Worm (Caenorhabditis elegans): ENCODE data around the gene Y42A5A.5.

Y42A5A.5 gene

DNA sequence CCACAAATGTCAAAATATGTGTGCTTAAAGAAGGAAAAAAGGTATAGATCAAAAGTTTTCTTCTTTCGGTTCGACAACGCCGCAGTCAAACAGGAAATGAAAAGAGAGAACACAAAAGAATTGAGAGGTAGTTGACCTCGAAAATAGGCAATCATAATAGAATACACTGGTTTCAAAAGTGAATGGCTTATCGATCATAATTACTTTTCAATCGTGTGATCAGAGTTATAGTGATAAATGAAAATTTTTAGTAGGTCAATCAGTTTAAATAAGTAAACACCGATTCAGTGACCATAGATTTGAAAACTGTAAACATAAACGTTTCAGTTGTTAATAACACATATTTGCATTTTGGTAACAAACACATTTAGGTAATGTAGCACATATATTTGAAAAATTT is 39.2 kb downstream of the Y42A5A.5 start (continued):
- TF ChIP-seq ZK337.2 (GFP tag; IDR thresholded peaks at IDR 0.05) (no peak), ceh-82 (tag; optimal IDR thresholded peaks at IDR 0.05) (no peak), mxl-2 (GFP tag; conservative IDR thresholded peaks at IDR 0.05) (no peak), nhr-111 (GFP tag; optimal IDR thresholded peaks at IDR 0.05) (no peak), nhr-41 (GFP tag; IDR thresholded peaks at IDR 0.05) (no peak), snpc-4 (tag; optimal IDR thresholded peaks at IDR 0.05) (no peak), pqm-1 (tag; optimal IDR thresholded peaks at IDR 0.05) (peak; percentile 69), ceh-62 (tag; optimal IDR thresholded peaks at IDR 0.05) (no peak), nhr-48 (tag; optimal IDR thresholded peaks at IDR 0.05) (no peak), F37D6.2 (tag; optimal IDR thresholded peaks at IDR 0.05) (no peak), nhr-237 (tag; optimal IDR thresholded peaks at IDR 0.05) (no peak), mxl-3 (GFP tag; optimal IDR thresholded peaks at IDR 0.05) (no peak), ces-1 (GFP tag; optimal IDR thresholded peaks at IDR 0.05) (no peak), ceh-20 (GFP tag; IDR thresholded peaks at IDR 0.05) (no peak), nhr-11 (tag; optimal IDR thresholded peaks at IDR 0.05) (no peak), lin-38 (GFP tag; IDR thresholded peaks at IDR 0.05) (no peak), zip-2 (tag; optimal IDR thresholded peaks at IDR 0.05) (no peak), mep-1 (tag; optimal IDR thresholded peaks at IDR 0.05) (no peak), vab-7 (GFP tag; IDR thresholded peaks at IDR 0.05) (no peak), arid-1 (GFP tag; conservative IDR thresholded peaks at IDR 0.05) (no peak), Y105C5A.15 (GFP tag; IDR thresholded peaks at IDR 0.05) (no peak), mdt-29 (GFP tag; IDR thresholded peaks at IDR 0.05) (no peak), attf-4 (tag; optimal IDR thresholded peaks at IDR 0.05) (no peak), tra-1 (GFP tag; IDR thresholded peaks at IDR 0.05) (no peak), egl-27 (tag; optimal IDR thresholded peaks at IDR 0.05) (no peak), unc-62 (GFP tag; optimal IDR thresholded peaks at IDR 0.05 in 1 of 2) (peak in 1 of 2 experiments; percentile 15), unc-62 (tag; optimal IDR thresholded peaks at IDR 0.05) (no peak), tag-97 (GFP tag; IDR thresholded peaks at IDR 0.05) (no peak), lir-3 (tag; optimal IDR thresholded peaks at IDR 0.05) (no peak), hlh-30 (tag; optimal IDR thresholded peaks at IDR 0.05; ENCODE audit: insufficient read depth) (peak; percentile 40), ztf-7 (tag; optimal IDR thresholded peaks at IDR 0.05) (no peak), nhr-25 (tag; optimal IDR thresholded peaks at IDR 0.05; ENCODE audit: borderline replicate concordance, insufficient read depth) (no peak), nhr-28 (tag; optimal IDR thresholded peaks at IDR 0.05) (peak; percentile 89), rbr-2 (tag; optimal IDR thresholded peaks at IDR 0.05) (no peak), lin-15B (tag; optimal IDR thresholded peaks at IDR 0.05) (no peak), Y5F2A.4 (GFP tag; optimal IDR thresholded peaks at IDR 0.05) (no peak), spr-3 (GFP tag; optimal IDR thresholded peaks at IDR 0.05) (no peak), dve-1 (tag; optimal IDR thresholded peaks at IDR 0.05; ENCODE audit: insufficient read depth) (peak; percentile 68), lin-1 (GFP tag; IDR thresholded peaks at IDR 0.05) (no peak), lsy-2 (tag; optimal IDR thresholded peaks at IDR 0.05) (peak in 1 of 2 experiments; percentile 27), daf-12 (tag; optimal IDR thresholded peaks at IDR 0.05) (no peak), T26A8.4 (GFP tag; IDR thresholded peaks at IDR 0.05) (no peak), ama-1 (optimal IDR thresholded peaks at IDR 0.05) (no peak), daf-16 (GFP tag; optimal IDR thresholded peaks at IDR 0.05) (no peak), daf-16 (tag; optimal IDR thresholded peaks at IDR 0.05) (peak; percentile 99), ceh-32 (tag; optimal IDR thresholded peaks at IDR 0.05; ENCODE audit: poor library complexity) (no peak), F44E2.7 (GFP tag; IDR thresholded peaks at IDR 0.05) (no peak), saeg-2 (GFP tag; IDR thresholded peaks at IDR 0.05) (no peak), nhr-77 (tag; optimal IDR thresholded peaks at IDR 0.05) (peak; percentile 85), F26F4.8 (GFP tag; conservative IDR thresholded peaks at IDR 0.05) (no peak), Y75B8A.6 (GFP tag; IDR thresholded peaks at IDR 0.05) (no peak), aly-2 (tag; optimal IDR thresholded peaks at IDR 0.05) (no peak), mes-2 (tag; optimal IDR thresholded peaks at IDR 0.05; ENCODE audit: poor library complexity, severe bottlenecking) (no peak)
